Fruit fly (Drosophila melanogaster) whole organism, embryonic: ENCODE measurements around the gene Hgsnat.

ENCODE experiments used
- CG11093 ChIP-seq: fragments of 200-800 bp; sonication (Bioruptor generic); IDR thresholded peaks from 3 replicates; pipeline ENCODE4 v1.3.6; 2022; ENCODE audit warnings: missing biosample characterization, missing genetic modification characterization
- CG11695 ChIP-seq: fragments of 200-800 bp; sonication (Bioruptor generic); IDR thresholded peaks from 3 replicates; pipeline ENCODE4 v1.3.6; 2022; ENCODE audit warnings: missing biosample characterization, missing genetic modification characterization
- CG14014 ChIP-seq: fragments of 200-800 bp; sonication (Bioruptor generic); IDR thresholded peaks from 2 replicates; pipeline ENCODE4 v1.3.6; 2022; ENCODE audit warnings: missing biosample characterization, missing genetic modification characterization
- CG14667 ChIP-seq: fragments of 200-800 bp; sonication (Bioruptor generic); IDR thresholded peaks from 2 replicates; pipeline ENCODE4 v1.3.6; 2022; ENCODE audit warnings: missing biosample characterization, missing genetic modification characterization
- CG14965 ChIP-seq: fragments of 200-800 bp; sonication (Bioruptor generic); optimal IDR thresholded peaks from 2 replicates; lab custom pipeline; 2016; ENCODE audit warnings: missing biosample characterization, missing genetic modification characterization, borderline replicate concordance
- CG2116 ChIP-seq: fragments of 200-800 bp; sonication (Bioruptor generic); optimal IDR thresholded peaks from 3 replicates; lab custom pipeline; 2018; ENCODE audit warnings: missing biosample characterization, mild to moderate bottlenecking, missing genetic modification characterization
- CG2129 ChIP-seq: fragments of 200-800 bp; sonication (Bioruptor generic); IDR thresholded peaks from 2 replicates; pipeline ENCODE4 v1.3.6; 2022; ENCODE audit warnings: missing biosample characterization, missing genetic modification characterization; ENCODE audit not compliant: partially characterized antibody
- CG2889 ChIP-seq: fragments of 200-800 bp; sonication (Bioruptor generic); IDR thresholded peaks from 3 replicates; pipeline ENCODE4 v1.3.6; 2022; ENCODE audit warnings: missing biosample characterization, missing genetic modification characterization
- CG30020 ChIP-seq: fragments of 200-800 bp; optimal IDR thresholded peaks from 2 replicates; lab custom pipeline; 2019; ENCODE audit warnings: missing biosample characterization, mild to moderate bottlenecking, missing genetic modification characterization, moderate library complexity
- CG31224 ChIP-seq: fragments of 200-800 bp; sonication (Bioruptor generic); IDR thresholded peaks from 2 replicates; pipeline ENCODE4 v1.3.6; 2022; ENCODE audit warnings: missing biosample characterization, missing genetic modification characterization
- CG3847 ChIP-seq: fragments of 200-800 bp; sonication (Bioruptor generic); IDR thresholded peaks from 2 replicates; pipeline ENCODE4 v1.3.6; 2022; ENCODE audit warnings: missing biosample characterization, missing genetic modification characterization
- CG5245 ChIP-seq: fragments of 200-800 bp; sonication (Bioruptor generic); optimal IDR thresholded peaks from 3 replicates; lab custom pipeline; 2016; ENCODE audit warnings: missing biosample characterization, missing genetic modification characterization
- CG7928 ChIP-seq: fragments of 200-800 bp; sonication (Bioruptor generic); optimal IDR thresholded peaks from 2 replicates; lab custom pipeline; 2017; ENCODE audit warnings: missing biosample characterization, mild to moderate bottlenecking, missing genetic modification characterization
- CG8281 ChIP-seq: fragments of 200-800 bp; sonication (Bioruptor generic); optimal IDR thresholded peaks from 2 replicates; lab custom pipeline; 2018; ENCODE audit warnings: missing biosample characterization, mild to moderate bottlenecking, missing genetic modification characterization, moderate library complexity
- CG9932 ChIP-seq: fragments of 200-800 bp; sonication (Bioruptor generic); IDR thresholded peaks from 2 replicates; pipeline ENCODE4 v1.3.6; 2022; ENCODE audit warnings: missing biosample characterization, missing genetic modification characterization
- CTCF ChIP-seq: fragments of 200-800 bp; sonication (Bioruptor generic); optimal IDR thresholded peaks from 2 replicates; lab custom pipeline; 2017; ENCODE audit warnings: missing biosample characterization, mild to moderate bottlenecking, missing genetic modification characterization, moderate library complexity
- Dip3 ChIP-seq: fragments of 200-800 bp; sonication (Bioruptor generic); optimal IDR thresholded peaks from 3 replicates; lab custom pipeline; 2016; ENCODE audit warnings: missing biosample characterization, missing genetic modification characterization
- Ets65A ChIP-seq: fragments of 200-800 bp; sonication (Bioruptor generic); peaks from one replicate; lab custom pipeline; 2016; ENCODE audit warnings: missing biosample characterization, missing genetic modification characterization
- Gsc ChIP-seq: fragments of 200-800 bp; sonication (Bioruptor generic); IDR thresholded peaks from 2 replicates; pipeline ENCODE4 v1.3.6; 2022; ENCODE audit warnings: missing biosample characterization, missing genetic modification characterization
- Hmr ChIP-seq: fragments of 200-800 bp; sonication (Bioruptor generic); optimal IDR thresholded peaks from 3 replicates; lab custom pipeline; 2017; ENCODE audit warnings: mild to moderate bottlenecking, missing biosample characterization, missing genetic modification reagents, missing genetic modification characterization
- Max ChIP-seq: fragments of 200-800 bp; sonication (Bioruptor generic); optimal IDR thresholded peaks from 2 replicates; lab custom pipeline; 2016; ENCODE audit warnings: missing biosample characterization, mild to moderate bottlenecking, missing genetic modification characterization
- PHDP ChIP-seq: fragments of 200-800 bp; sonication (Bioruptor generic); optimal IDR thresholded peaks from 3 replicates; lab custom pipeline; 2018; ENCODE audit warnings: missing biosample characterization, mild to moderate bottlenecking, missing genetic modification characterization, moderate library complexity
- Ptx1 ChIP-seq: fragments of 200-800 bp; sonication (Bioruptor generic); IDR thresholded peaks from 2 replicates; pipeline ENCODE4 v1.3.6; 2022; ENCODE audit warnings: missing biosample characterization, missing genetic modification characterization
- Scr ChIP-seq: fragments of 200-800 bp; sonication (Bioruptor generic); IDR thresholded peaks from 2 replicates; pipeline ENCODE4 v1.3.6; 2022; ENCODE audit warnings: missing biosample characterization, missing genetic modification characterization; ENCODE audit not compliant: partially characterized antibody
- Taf1 ChIP-seq: fragments of 200-800 bp; sonication (Bioruptor generic); IDR thresholded peaks from 2 replicates; pipeline ENCODE4 v1.3.6; 2022; ENCODE audit warnings: missing biosample characterization, missing genetic modification characterization
- Vsx1 ChIP-seq: fragments of 200-800 bp; sonication (Bioruptor generic); optimal IDR thresholded peaks from 2 replicates; lab custom pipeline; 2017; ENCODE audit warnings: missing biosample characterization, mild to moderate bottlenecking, missing genetic modification characterization, missing genetic modification reagents
- Xbp1 ChIP-seq: fragments of 200-800 bp; sonication (Bioruptor generic); optimal IDR thresholded peaks from 3 replicates; lab custom pipeline; 2016; ENCODE audit warnings: missing biosample characterization, mild to moderate bottlenecking, missing genetic modification characterization
- amos ChIP-seq: fragments of 200-800 bp; sonication (Bioruptor generic); IDR thresholded peaks from 2 replicates; pipeline ENCODE4 v1.3.6; 2022; ENCODE audit warnings: missing biosample characterization, missing genetic modification characterization; ENCODE audit not compliant: partially characterized antibody
- ara ChIP-seq: fragments of 200-800 bp; sonication (Bioruptor generic); IDR thresholded peaks from 2 replicates; pipeline ENCODE4 v1.3.6; 2022; ENCODE audit warnings: missing biosample characterization, missing genetic modification characterization
- caup ChIP-seq: fragments of 200-800 bp; sonication (Bioruptor generic); optimal IDR thresholded peaks from 3 replicates; lab custom pipeline; 2017; ENCODE audit warnings: missing biosample characterization, mild to moderate bottlenecking, missing genetic modification characterization, moderate library complexity; ENCODE audit not compliant: severe bottlenecking
- chn ChIP-seq: fragments of 200-800 bp; sonication (Bioruptor generic); optimal IDR thresholded peaks from 2 replicates; lab custom pipeline; 2016; ENCODE audit warnings: missing biosample characterization, missing genetic modification characterization
- corto ChIP-seq: fragments of 200-800 bp; sonication (Bioruptor generic); optimal IDR thresholded peaks from 2 replicates; lab custom pipeline; 2016; ENCODE audit warnings: missing biosample characterization, mild to moderate bottlenecking, missing genetic modification characterization, moderate library complexity
- eve ChIP-seq, 2 experiments: fragments of >200 bp; optimal IDR thresholded peaks; 2 replicates each; lab custom pipeline; 2017; ENCODE audit warnings: missing biosample characterization in 2 of 2, missing genetic modification characterization in 2 of 2
- fd102C ChIP-seq: fragments of 200-800 bp; sonication (Bioruptor generic); optimal IDR thresholded peaks from 2 replicates; lab custom pipeline; 2018; ENCODE audit warnings: missing biosample characterization, mild to moderate bottlenecking, missing genetic modification characterization, moderate library complexity
- gsb ChIP-seq: fragments of 200-800 bp; sonication (Bioruptor generic); IDR thresholded peaks from 2 replicates; pipeline ENCODE4 v1.3.6; 2022; ENCODE audit warnings: missing biosample characterization, missing genetic modification characterization
- ham ChIP-seq: fragments of 200-800 bp; sonication (Bioruptor generic); IDR thresholded peaks from 2 replicates; pipeline ENCODE4 v1.3.6; 2022; ENCODE audit warnings: missing biosample characterization, missing genetic modification characterization
- inv ChIP-seq: fragments of 200-800 bp; sonication (Bioruptor generic); IDR thresholded peaks from 2 replicates; pipeline ENCODE4 v1.3.6; 2022; ENCODE audit warnings: missing biosample characterization, missing genetic modification characterization; ENCODE audit not compliant: partially characterized antibody
- jigr1 ChIP-seq: fragments of 200-800 bp; sonication (Bioruptor generic); IDR thresholded peaks from 3 replicates; pipeline ENCODE4 v1.3.6; 2022; ENCODE audit warnings: missing biosample characterization, missing genetic modification characterization
- lov ChIP-seq, 2 experiments: fragments of 200-800 bp in 1 of 2; fragments of >200 bp in 1 of 2; sonication (Bioruptor generic) in 1 of 2; IDR thresholded peaks in 1 of 2; optimal IDR thresholded peaks in 1 of 2; 2 replicates in 1 of 2; 3 replicates in 1 of 2; pipeline versions ENCODE4 v1.3.6 to Lab custom; 2017 to 2022; ENCODE audit warnings: missing biosample characterization in 1 of 2, missing genetic modification characterization in 1 of 2
- luna ChIP-seq: fragments of 200-800 bp; sonication (Bioruptor generic); optimal IDR thresholded peaks from 2 replicates; lab custom pipeline; 2016; ENCODE audit warnings: missing biosample characterization, missing genetic modification characterization
- org-1 ChIP-seq: fragments of 200-800 bp; sonication (Bioruptor generic); optimal IDR thresholded peaks from 2 replicates; lab custom pipeline; 2017; ENCODE audit warnings: missing biosample characterization, missing genetic modification characterization
- pita ChIP-seq: fragments of 200-800 bp; sonication (Bioruptor generic); optimal IDR thresholded peaks from 2 replicates; lab custom pipeline; 2017; ENCODE audit warnings: missing biosample characterization, mild to moderate bottlenecking, missing genetic modification characterization
- pnt ChIP-seq: fragments of 200-800 bp; sonication (Bioruptor generic); optimal IDR thresholded peaks from 3 replicates; lab custom pipeline; 2016; ENCODE audit warnings: missing biosample characterization, missing genetic modification characterization
- rib ChIP-seq: fragments of 200-800 bp; sonication (Bioruptor generic); IDR thresholded peaks from 2 replicates; pipeline ENCODE4 v1.3.6; 2022; ENCODE audit warnings: missing biosample characterization, missing genetic modification characterization
- so ChIP-seq: fragments of 200-800 bp; sonication (Bioruptor generic); IDR thresholded peaks from 3 replicates; pipeline ENCODE4 v1.3.6; 2022; ENCODE audit warnings: missing biosample characterization, missing genetic modification characterization
- tna ChIP-seq: fragments of 200-800 bp; sonication (Bioruptor generic); IDR thresholded peaks from 2 replicates; pipeline ENCODE4 v1.3.6; 2022; ENCODE audit warnings: missing biosample characterization, missing genetic modification characterization; ENCODE audit not compliant: partially characterized antibody
- trem ChIP-seq: fragments of 200-800 bp; optimal IDR thresholded peaks from 3 replicates; lab custom pipeline; 2019; ENCODE audit warnings: missing biosample characterization, mild to moderate bottlenecking, missing genetic modification characterization, moderate library complexity
- twi ChIP-seq: fragments of 200-800 bp; optimal IDR thresholded peaks from 2 replicates; lab custom pipeline; 2019; ENCODE audit warnings: missing biosample characterization, mild to moderate bottlenecking, missing genetic modification characterization, moderate library complexity
- vvl ChIP-seq: fragments of 200-800 bp; sonication (Bioruptor generic); IDR thresholded peaks from 2 replicates; pipeline ENCODE4 v1.3.6; 2022; ENCODE audit warnings: missing biosample characterization, missing genetic modification characterization
- zen2 ChIP-seq: fragments of 200-800 bp; sonication (Bioruptor generic); IDR thresholded peaks from 3 replicates; pipeline ENCODE4 v1.3.6; 2022; ENCODE audit warnings: missing biosample characterization, missing genetic modification characterization; ENCODE audit not compliant: partially characterized antibody

The Hgsnat gene

DNA sequence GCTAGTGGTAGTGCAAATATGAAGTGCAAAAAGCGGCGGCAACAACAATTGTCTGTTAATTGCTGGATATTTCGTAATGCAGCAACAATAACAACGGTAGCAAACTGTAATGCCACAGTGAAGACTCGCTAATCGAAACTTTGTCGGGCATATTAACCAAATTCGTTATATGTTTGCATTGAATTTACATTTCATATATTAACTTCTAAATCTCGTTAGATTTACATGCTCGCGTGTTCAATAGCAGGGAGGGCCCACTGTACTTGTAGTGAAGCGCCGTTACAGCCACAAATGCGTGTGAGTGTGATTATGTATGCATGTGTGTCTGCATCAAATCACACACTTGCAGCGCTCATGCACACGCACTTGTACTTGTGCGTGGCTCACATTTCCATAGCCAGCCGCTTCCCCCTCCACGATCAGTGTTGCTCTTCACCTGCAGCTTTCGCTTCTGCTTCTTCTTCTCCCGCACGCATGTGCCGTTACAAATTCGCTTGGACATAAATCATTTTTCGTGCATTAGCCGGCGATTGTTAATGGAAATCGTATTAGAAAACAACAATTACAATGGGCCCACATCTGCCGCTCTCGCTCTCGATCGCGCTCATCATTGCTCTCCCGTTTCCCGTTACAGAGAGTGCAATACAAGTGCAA, 21.4 kb downstream of the Hgsnat start (continued):
- peak; percentile 91 for TF ChIP-seq so (GFP tag; lab: Robert Waterston, UW)
- peak; percentile 84 for TF ChIP-seq caup (GFP tag; lab: Kevin White, UChicago)
- TF ChIP-seq Dip3, result peak; percentile 84
- no peak for TF ChIP-seq inv (GFP tag; lab: Robert Waterston, UW)
- peak; percentile 94 for TF ChIP-seq CG14667 (GFP tag; lab: Robert Waterston, UW)
- peak; percentile 99 for TF ChIP-seq Ets65A (GFP tag; lab: Kevin White, UChicago)
- TF ChIP-seq chn, result peak; percentile 97
- no peak for TF ChIP-seq ham (GFP tag; lab: Robert Waterston, UW)
- peak; percentile 65 for TF ChIP-seq CTCF (GFP tag; lab: Kevin White, UChicago)
- peak; percentile 97 for TF ChIP-seq Xbp1 (GFP tag; lab: Kevin White, UChicago)
- peak; percentile 48 for TF ChIP-seq CG7928
- TF ChIP-seq vvl (GFP tag; lab: Robert Waterston, UW), result peak; percentile 98
- TF ChIP-seq ara, result peak; percentile 98
- no peak for TF ChIP-seq pita (GFP tag; lab: Kevin White, UChicago)
- peak; percentile 87 for TF ChIP-seq CG3847 (GFP tag; lab: Robert Waterston, UW)
- TF ChIP-seq pnt (GFP tag; lab: Kevin White, UChicago), result peak; percentile 95
- peak; percentile 97 for TF ChIP-seq CG5245 (GFP tag; lab: Kevin White, UChicago)
- TF ChIP-seq CG14014 (GFP tag; lab: Robert Waterston, UW), result peak; percentile 91
- TF ChIP-seq CG11093 (GFP tag; lab: Robert Waterston, UW), result peak; percentile 96
- peak; percentile 98 for TF ChIP-seq org-1 (GFP tag; lab: Kevin White, UChicago)
- no peak for TF ChIP-seq amos (GFP tag; lab: Robert Waterston, UW)
- peak; percentile 90 for TF ChIP-seq twi (tag; lab: Kevin White, UChicago)
- TF ChIP-seq CG30020, result peak; percentile 68
- peak; percentile 89 for TF ChIP-seq jigr1 (GFP tag; lab: Robert Waterston, UW)
- no peak for TF ChIP-seq Scr (GFP tag; lab: Robert Waterston, UW)
- no peak for TF ChIP-seq CG2129 (GFP tag; lab: Robert Waterston, UW)
- TF ChIP-seq CG2116 (GFP tag; lab: Kevin White, UChicago), result peak; percentile 66
- peak; percentile 90 for TF ChIP-seq Gsc (GFP tag; lab: Robert Waterston, UW)
- peak; percentile 91 for TF ChIP-seq trem (tag; lab: Kevin White, UChicago)
- peak; percentile 82 for TF ChIP-seq CG31224
- peak; percentile 90 for TF ChIP-seq Max (GFP tag; lab: Kevin White, UChicago)
- TF ChIP-seq CG11695 (GFP tag; lab: Robert Waterston, UW), result peak; percentile 92
- TF ChIP-seq CG14965, result peak; percentile 79
- TF ChIP-seq CG9932 (GFP tag; lab: Robert Waterston, UW), result peak; percentile 80
- no peak for TF ChIP-seq lov (optimal IDR thresholded peaks at IDR 0.05; lab: Kevin White, UChicago)
- peak; percentile 97 for TF ChIP-seq lov (GFP tag; IDR thresholded peaks at IDR 0.05; lab: Robert Waterston, UW)
- peak; percentile 96 for TF ChIP-seq Ptx1 (GFP tag; lab: Robert Waterston, UW)
- TF ChIP-seq Hmr (GFP tag; lab: Kevin White, UChicago), result peak; percentile 79
- peak; percentile 71 for TF ChIP-seq rib (GFP tag; lab: Robert Waterston, UW)
- TF ChIP-seq Vsx1 (GFP tag; lab: Kevin White, UChicago), result peak; percentile 81
- TF ChIP-seq Taf1 (GFP tag; lab: Robert Waterston, UW), result peak; percentile 48; the same call in 1 of the 2 replicates
- no peak for TF ChIP-seq tna (GFP tag; lab: Robert Waterston, UW)
- TF ChIP-seq zen2 (GFP tag; lab: Robert Waterston, UW), result no peak
- peak; percentile 81 for TF ChIP-seq CG8281
- peak; percentile 76 for TF ChIP-seq gsb
- TF ChIP-seq PHDP (tag; lab: Kevin White, UChicago), result peak; percentile 92
- TF ChIP-seq fd102C (GFP tag; lab: Kevin White, UChicago), result peak; percentile 92
- TF ChIP-seq eve (GFP tag; optimal IDR thresholded peaks at IDR 0.05; lab: Kevin White, UChicago), result peak; percentile 64 to 98
- TF ChIP-seq luna (GFP tag; lab: Kevin White, UChicago), result peak; percentile 38
- TF ChIP-seq CG2889, result peak; percentile 85
- TF ChIP-seq corto (GFP tag; lab: Kevin White, UChicago), result peak; percentile 6
